Fruit fly (Drosophila melanogaster) whole organism, prepupa: ENCODE results near the gene CG14275.

Experiments
- Blimp-1 ChIP-seq: fragments of 200-800 bp; sonication (Bioruptor generic); optimal IDR thresholded peaks from 3 replicates; lab custom pipeline; 2017; ENCODE audit warnings: missing biosample characterization, missing genetic modification characterization, mild to moderate bottlenecking, moderate library complexity, missing genetic modification reagents
- CG10631 ChIP-seq: fragments of 200-800 bp; sonication (Bioruptor generic); optimal IDR thresholded peaks from 2 replicates; lab custom pipeline; 2016; ENCODE audit warnings: missing biosample characterization, missing genetic modification characterization
- CG10669 ChIP-seq: fragments of 200-800 bp; sonication (Bioruptor generic); optimal IDR thresholded peaks from 3 replicates; lab custom pipeline; 2018; ENCODE audit warnings: missing biosample characterization, mild to moderate bottlenecking, missing genetic modification characterization, moderate library complexity
- CG11294 ChIP-seq: fragments of 200-800 bp; sonication (Bioruptor generic); IDR thresholded peaks from 2 replicates; pipeline ENCODE4 v1.3.6; 2022; ENCODE audit warnings: missing biosample characterization, missing genetic modification characterization
- CG11762 ChIP-seq: fragments of 200-800 bp; sonication (Bioruptor generic); optimal IDR thresholded peaks from 3 replicates; lab custom pipeline; 2016; ENCODE audit warnings: missing biosample characterization, missing genetic modification characterization; ENCODE audit not compliant: insufficient read depth
- CG1621 ChIP-seq: fragments of 200-800 bp; sonication (Bioruptor generic); optimal IDR thresholded peaks from 3 replicates; lab custom pipeline; 2018; ENCODE audit warnings: missing biosample characterization, mild to moderate bottlenecking, missing genetic modification characterization
- CG16779 ChIP-seq: fragments of 200-800 bp; sonication (Bioruptor generic); optimal IDR thresholded peaks from 3 replicates; lab custom pipeline; 2017; ENCODE audit warnings: missing biosample characterization, mild to moderate bottlenecking, missing genetic modification characterization
- CG31627 ChIP-seq: fragments of 200-800 bp; sonication (Bioruptor generic); optimal IDR thresholded peaks from 3 replicates; lab custom pipeline; 2016; ENCODE audit warnings: missing biosample characterization, missing genetic modification characterization
- CG32006 ChIP-seq: fragments of 200-800 bp; sonication (Bioruptor generic); optimal IDR thresholded peaks from 3 replicates; lab custom pipeline; 2017; ENCODE audit warnings: missing biosample characterization, mild to moderate bottlenecking, missing genetic modification characterization
- CG34406 ChIP-seq: fragments of 200-800 bp; sonication (Bioruptor generic); optimal IDR thresholded peaks from 3 replicates; lab custom pipeline; 2016; ENCODE audit warnings: missing biosample characterization, missing genetic modification characterization
- CG3919 ChIP-seq: fragments of 200-800 bp; sonication (Bioruptor generic); optimal IDR thresholded peaks from 3 replicates; lab custom pipeline; 2016; ENCODE audit warnings: missing biosample characterization, missing genetic modification characterization
- CG4318 ChIP-seq: fragments of 200-800 bp; sonication (Bioruptor generic); optimal IDR thresholded peaks from 3 replicates; lab custom pipeline; 2017; ENCODE audit warnings: missing biosample characterization, mild to moderate bottlenecking, missing genetic modification characterization
- CG6163 ChIP-seq: fragments of 200-800 bp; sonication (Bioruptor generic); IDR thresholded peaks from 3 replicates; pipeline ENCODE4 v1.3.6; 2022; ENCODE audit warnings: missing biosample characterization, missing genetic modification characterization
- CG6276 ChIP-seq: fragments of 200-800 bp; sonication (Bioruptor generic); optimal IDR thresholded peaks from 2 replicates; lab custom pipeline; 2017; ENCODE audit warnings: missing biosample characterization, mild to moderate bottlenecking, missing genetic modification characterization
- CG6854 ChIP-seq: fragments of 200-800 bp; sonication (Bioruptor generic); optimal IDR thresholded peaks from 2 replicates; lab custom pipeline; 2017; ENCODE audit warnings: missing biosample characterization, mild to moderate bottlenecking, missing genetic modification characterization
- CG7368 ChIP-seq: fragments of 200-800 bp; sonication (Bioruptor generic); optimal IDR thresholded peaks from 3 replicates; lab custom pipeline; 2016; ENCODE audit warnings: missing biosample characterization, missing genetic modification characterization
- CG8119 ChIP-seq: fragments of 200-800 bp; sonication (Bioruptor generic); IDR thresholded peaks from 3 replicates; pipeline ENCODE4 v1.3.6; 2022; ENCODE audit warnings: missing biosample characterization, missing genetic modification characterization
- CG8319 ChIP-seq: fragments of 200-800 bp; sonication (Bioruptor generic); optimal IDR thresholded peaks from 3 replicates; lab custom pipeline; 2016; ENCODE audit warnings: missing biosample characterization, missing genetic modification characterization
- CG8632 ChIP-seq: fragments of 200-800 bp; sonication (Bioruptor generic); optimal IDR thresholded peaks from 3 replicates; lab custom pipeline; 2016; ENCODE audit warnings: missing biosample characterization, missing genetic modification characterization
- CG9139 ChIP-seq: fragments of 200-800 bp; sonication (Bioruptor generic); optimal IDR thresholded peaks from 3 replicates; lab custom pipeline; 2017; ENCODE audit warnings: missing biosample characterization, mild to moderate bottlenecking, missing genetic modification characterization
- Eip75B ChIP-seq: fragments of 200-800 bp; sonication (Bioruptor generic); optimal IDR thresholded peaks from 3 replicates; lab custom pipeline; 2016; ENCODE audit warnings: missing biosample characterization, missing genetic modification characterization
- Eip78C ChIP-seq: fragments of 200-800 bp; sonication (Bioruptor generic); peaks from one replicate; lab custom pipeline; 2016; ENCODE audit warnings: missing biosample characterization, missing genetic modification characterization
- Eip93F ChIP-seq: fragments of 200-800 bp; sonication (Bioruptor generic); optimal IDR thresholded peaks from 2 replicates; lab custom pipeline; 2016; ENCODE audit warnings: missing biosample characterization, mild to moderate bottlenecking, missing genetic modification characterization
- Ets96B ChIP-seq: fragments of 200-800 bp; optimal IDR thresholded peaks from 2 replicates; lab custom pipeline; 2019; ENCODE audit warnings: missing biosample characterization, mild to moderate bottlenecking, missing genetic modification characterization, moderate library complexity
- Gug ChIP-seq: fragments of 200-800 bp; sonication (Bioruptor generic); IDR thresholded peaks from 2 replicates; pipeline ENCODE4 v1.3.6; 2022; ENCODE audit warnings: missing biosample characterization, missing genetic modification characterization
- Hr38 ChIP-seq: sonication (Bioruptor generic); optimal IDR thresholded peaks from 2 replicates; lab custom pipeline; 2016; ENCODE audit warnings: missing biosample characterization, missing genetic modification characterization
- Hr4 ChIP-seq: fragments of 200-800 bp; sonication (Bioruptor generic); optimal IDR thresholded peaks from 3 replicates; lab custom pipeline; 2016; ENCODE audit warnings: missing biosample characterization, missing genetic modification characterization
- Met ChIP-seq: fragments of 200-800 bp; sonication (Bioruptor generic); optimal IDR thresholded peaks from 3 replicates; lab custom pipeline; 2016; ENCODE audit warnings: missing biosample characterization, missing genetic modification characterization
- Smox ChIP-seq: fragments of 200-800 bp; sonication (Bioruptor generic); optimal IDR thresholded peaks from 3 replicates; lab custom pipeline; 2016; ENCODE audit warnings: missing biosample characterization, missing genetic modification characterization
- Sox14 ChIP-seq: fragments of 200-800 bp; sonication (Bioruptor generic); optimal IDR thresholded peaks from 3 replicates; lab custom pipeline; 2016; ENCODE audit warnings: missing biosample characterization, missing genetic modification characterization
- achi ChIP-seq: fragments of 200-800 bp; sonication (Bioruptor generic); optimal IDR thresholded peaks from 3 replicates; lab custom pipeline; 2016; ENCODE audit warnings: missing biosample characterization, missing genetic modification characterization
- acj6 ChIP-seq: fragments of 200-800 bp; sonication (Bioruptor generic); optimal IDR thresholded peaks from 3 replicates; lab custom pipeline; 2016; ENCODE audit warnings: missing biosample characterization, missing genetic modification characterization
- cyc ChIP-seq: fragments of 200-800 bp; sonication (Bioruptor generic); optimal IDR thresholded peaks from 3 replicates; lab custom pipeline; 2016; ENCODE audit warnings: missing biosample characterization, missing genetic modification characterization
- dac ChIP-seq: fragments of 200-800 bp; sonication (Bioruptor generic); optimal IDR thresholded peaks from 2 replicates; lab custom pipeline; 2017; ENCODE audit warnings: missing biosample characterization, mild to moderate bottlenecking, missing genetic modification characterization
- dsx ChIP-seq: fragments of 200-800 bp; optimal IDR thresholded peaks from 3 replicates; lab custom pipeline; 2019; ENCODE audit warnings: missing biosample characterization, mild to moderate bottlenecking, missing genetic modification characterization, moderate library complexity; ENCODE audit not compliant: poor library complexity, severe bottlenecking
- eg ChIP-seq: fragments of 200-800 bp; sonication (Bioruptor generic); IDR thresholded peaks from 3 replicates; pipeline ENCODE4 v1.3.6; 2022; ENCODE audit warnings: missing biosample characterization, missing genetic modification characterization
- esn ChIP-seq: fragments of 200-800 bp; sonication (Bioruptor generic); optimal IDR thresholded peaks from 2 replicates; lab custom pipeline; 2016; ENCODE audit warnings: missing biosample characterization, mild to moderate bottlenecking, missing genetic modification characterization, moderate library complexity
- fd59A ChIP-seq: fragments of 200-800 bp; sonication (Bioruptor generic); optimal IDR thresholded peaks from 2 replicates; lab custom pipeline; 2017; ENCODE audit warnings: missing biosample characterization, mild to moderate bottlenecking, missing genetic modification characterization, missing genetic modification reagents
- fkh ChIP-seq: fragments of 200-800 bp; sonication (Bioruptor generic); optimal IDR thresholded peaks from 3 replicates; lab custom pipeline; 2017; ENCODE audit warnings: missing biosample characterization, mild to moderate bottlenecking, missing genetic modification characterization, moderate library complexity
- pdm3 ChIP-seq: fragments of 200-800 bp; sonication (Bioruptor generic); optimal IDR thresholded peaks from 3 replicates; lab custom pipeline; 2016; ENCODE audit warnings: missing biosample characterization, missing genetic modification characterization
- salr ChIP-seq, 2 experiments: fragments of 200-800 bp; sonication (Bioruptor generic); optimal IDR thresholded peaks; 3 replicates each; lab custom pipeline; 2016 to 2018; ENCODE audit warnings: missing biosample characterization in 2 of 2, missing genetic modification characterization in 2 of 2, mild to moderate bottlenecking in 1 of 2
- spab ChIP-seq: fragments of 200-800 bp; sonication (Bioruptor generic); optimal IDR thresholded peaks from 2 replicates; lab custom pipeline; 2017; ENCODE audit warnings: missing biosample characterization, mild to moderate bottlenecking, missing genetic modification characterization, missing genetic modification reagents
- ss ChIP-seq, 2 experiments: fragments of 200-800 bp; sonication (Bioruptor generic); optimal IDR thresholded peaks; 2 replicates in 1 of 2; 3 replicates in 1 of 2; lab custom pipeline; 2017 to 2018; ENCODE audit warnings: mild to moderate bottlenecking in 2 of 2, missing biosample characterization in 2 of 2, missing genetic modification characterization in 2 of 2, moderate library complexity in 1 of 2
- svp ChIP-seq: fragments of 200-800 bp; sonication (Bioruptor generic); peaks from one replicate; lab custom pipeline; 2016; ENCODE audit warnings: missing biosample characterization, missing genetic modification characterization
- vri ChIP-seq: fragments of 200-800 bp; sonication (Bioruptor generic); optimal IDR thresholded peaks from 3 replicates; lab custom pipeline; 2016; ENCODE audit warnings: missing biosample characterization, mild to moderate bottlenecking, missing genetic modification characterization

Gene CG14275

dm6 chr2L:8361204-8361952, 34.1 kb downstream of the CG14275 start (continued):
- no peak for TF ChIP-seq CG16779 (tag; lab: Kevin White, UChicago)
- TF ChIP-seq CG4318 (GFP tag; lab: Kevin White, UChicago) = peak; percentile 5
- TF ChIP-seq Gug (GFP tag; lab: Robert Waterston, UW) = 0 out of 2 replicates have a peak, but pooled peaks have one; percentile 25
- peak; percentile 46 for TF ChIP-seq spab (GFP tag; lab: Kevin White, UChicago)
- no peak for TF ChIP-seq CG1621 (tag; lab: Kevin White, UChicago)
- TF ChIP-seq Sox14 = peak; percentile 50
- no peak for TF ChIP-seq Eip93F (GFP tag; lab: Kevin White, UChicago)
- TF ChIP-seq fd59A (GFP tag; lab: Kevin White, UChicago) = peak; percentile 57
- peak; percentile 17 for TF ChIP-seq Ets96B (tag; lab: Kevin White, UChicago)
- TF ChIP-seq CG10669 (GFP tag; lab: Kevin White, UChicago) = peak; percentile 32
- no peak for TF ChIP-seq pdm3
- peak; percentile 27; the same call in 1 of the 2 replicates for TF ChIP-seq CG11294 (GFP tag; lab: Robert Waterston, UW)
- TF ChIP-seq CG6163 = peak; percentile 39; the same call in 1 of the 3 replicates
- TF ChIP-seq Hr38 (GFP tag; lab: Kevin White, UChicago) = no peak
- TF ChIP-seq CG7368 (GFP tag; lab: Kevin White, UChicago) = no peak
- TF ChIP-seq CG10631 (GFP tag; lab: Kevin White, UChicago) = peak; percentile 42
- TF ChIP-seq CG32006 = peak; percentile 73

DNA sequence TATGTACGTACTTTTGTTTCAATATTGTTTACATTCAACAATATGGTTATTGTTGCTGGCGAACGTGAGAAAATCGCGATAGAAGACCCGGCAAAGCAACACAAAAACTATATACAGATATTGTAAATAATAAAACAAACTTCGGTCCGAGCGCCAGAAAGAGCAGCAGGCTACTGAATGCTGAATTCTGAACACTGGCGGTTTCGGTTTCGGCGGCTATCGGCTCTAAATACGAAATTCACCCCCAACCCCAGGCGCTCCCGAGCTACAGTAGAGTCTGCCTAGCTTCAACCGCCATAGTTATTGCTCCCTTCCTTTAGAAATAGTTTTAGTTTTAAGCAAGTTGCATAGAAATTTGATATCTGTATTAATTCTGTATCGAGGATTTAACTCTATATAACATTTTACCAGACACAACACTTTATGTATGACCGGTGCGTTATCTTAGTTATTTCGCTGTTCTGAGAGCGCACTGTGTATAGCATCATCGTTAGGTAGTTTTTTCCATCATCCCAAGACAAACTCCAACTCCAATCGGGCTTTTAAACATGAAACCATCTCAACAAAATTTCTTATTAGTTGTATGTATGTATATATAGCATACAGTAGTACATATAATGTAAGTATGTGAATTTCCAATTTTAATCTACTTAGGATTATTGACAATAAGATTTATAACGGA, 35.2 kb downstream of the CG14275 start, which contains the start of gene CG7627:
TSS of gene CG7627 (minus strand) at position 197 of the 682 bp plus-strand sequence.
- TF ChIP-seq CG6276 (peak; percentile 65), CG31627 (peak; percentile 66), CG16779 (tag; lab: Kevin White, UChicago) (peak; percentile 7), dac (no peak), Met (GFP tag; lab: Kevin White, UChicago) (peak; percentile 70), acj6 (GFP tag; lab: Kevin White, UChicago) (peak; percentile 51), spab (GFP tag; lab: Kevin White, UChicago) (peak; percentile 53), Hr38 (GFP tag; lab: Kevin White, UChicago) (no peak), CG6854 (no peak), CG8319 (GFP tag; lab: Kevin White, UChicago) (peak; percentile 59), Eip78C (GFP tag; lab: Kevin White, UChicago) (peak; percentile 94), CG6163 (peak; percentile 81), CG11762 (GFP tag; lab: Kevin White, UChicago) (peak; percentile 5), Smox (GFP tag; lab: Kevin White, UChicago) (peak; percentile 68), Hr4 (GFP tag; lab: Kevin White, UChicago) (peak; percentile 58), Eip75B (GFP tag; lab: Kevin White, UChicago) (peak; percentile 58), achi (GFP tag; lab: Kevin White, UChicago) (peak; percentile 71), CG3919 (peak; percentile 46), CG8119 (peak; percentile 77), esn (peak; percentile 84), eg (GFP tag; lab: Robert Waterston, UW) (peak; percentile 78), CG10631 (GFP tag; lab: Kevin White, UChicago) (peak; percentile 35), CG1621 (tag; lab: Kevin White, UChicago) (peak; percentile 8), pdm3 (peak; percentile 74), fkh (GFP tag; lab: Kevin White, UChicago) (peak; percentile 51), CG4318 (GFP tag; lab: Kevin White, UChicago) (no peak), CG11294 (GFP tag; lab: Robert Waterston, UW) (peak; percentile 68; the same call in 1 of the 2 replicates), vri (GFP tag; lab: Kevin White, UChicago) (peak; percentile 77), Gug (GFP tag; lab: Robert Waterston, UW) (peak; percentile 55), CG8632 (GFP tag; lab: Kevin White, UChicago) (peak; percentile 7), svp (GFP tag; lab: Kevin White, UChicago) (peak; percentile 96), dsx (peak; percentile 47), CG34406 (GFP tag; lab: Kevin White, UChicago) (peak; percentile 51), cyc (GFP tag; lab: Kevin White, UChicago) (peak; percentile 75), CG9139 (peak; percentile 30), salr (GFP tag; optimal IDR thresholded peaks at IDR 0.05; lab: Kevin White, UChicago) (peak; percentile 12 to 57), Blimp-1 (GFP tag; lab: Kevin White, UChicago) (peak; percentile 46), ss (GFP tag; optimal IDR thresholded peaks at IDR 0.05; lab: Kevin White, UChicago) (peak; percentile 16 to 41)
